Worm (Caenorhabditis elegans) whole organism, L4 larva: Measurements from ENCODE around the gene picd-1.

ENCODE experiments used
- D1046.2 ChIP-seq: fragments of 200-800 bp; sonication (Bioruptor generic); IDR thresholded peaks from 2 replicates; pipeline ENCODE4 v1.3.6; 2022; ENCODE audit warnings: missing genetic modification characterization, missing compliant biosample characterization
- F26F4.8 ChIP-seq: fragments of 200-800 bp; sonication (Bioruptor generic); conservative IDR thresholded peaks from 2 replicates; pipeline ENCODE4 v1.3.6; 2022; ENCODE audit warnings: missing genetic modification characterization, missing compliant biosample characterization
- F37D6.2 ChIP-seq: sonication (generic microtip); optimal IDR thresholded peaks from 2 replicates; lab custom pipeline; 2016; ENCODE audit warnings: mild to moderate bottlenecking, missing genetic modification characterization, missing compliant biosample characterization
- F44E2.7 ChIP-seq: fragments of 200-800 bp; sonication (Bioruptor generic); IDR thresholded peaks from 2 replicates; pipeline ENCODE4 v2.1.2; 2022; ENCODE audit warnings: missing genetic modification characterization, missing compliant biosample characterization
- T26A8.4 ChIP-seq: fragments of 200-800 bp; sonication (Bioruptor generic); IDR thresholded peaks from 2 replicates; pipeline ENCODE4 v1.3.6; 2022; ENCODE audit warnings: missing genetic modification characterization, missing compliant biosample characterization
- aha-1 ChIP-seq: fragments of 150-350 bp; peaks from one replicate; lab custom pipeline; 2014; ENCODE audit warnings: missing biosample characterization, missing genetic modification characterization
- arid-1 ChIP-seq: fragments of 200-800 bp; sonication (Bioruptor generic); conservative IDR thresholded peaks from 2 replicates; pipeline ENCODE4 v1.3.6; 2022; ENCODE audit warnings: missing genetic modification reagents, missing genetic modification characterization, missing compliant biosample characterization
- ceh-32 ChIP-seq: sonication (generic microtip); optimal IDR thresholded peaks from 2 replicates; lab custom pipeline; 2016; ENCODE audit warnings: mild to moderate bottlenecking, missing genetic modification characterization, missing compliant biosample characterization; ENCODE audit not compliant: poor library complexity
- ces-1 ChIP-seq: fragments of 150-350 bp; sonication (generic microtip); optimal IDR thresholded peaks from 4 replicates; lab custom pipeline; 2014; ENCODE audit warnings: missing biosample characterization, missing genetic modification reagents, missing genetic modification characterization
- cey-2 ChIP-seq: sonication (generic microtip); optimal IDR thresholded peaks from 3 replicates; lab custom pipeline; 2017; ENCODE audit warnings: missing genetic modification characterization, mild to moderate bottlenecking, missing compliant biosample characterization, antibody characterized with exemption, borderline replicate concordance; ENCODE audit not compliant: insufficient read depth
- daf-12 ChIP-seq: fragments of 150-350 bp; optimal IDR thresholded peaks from 2 replicates; lab custom pipeline; 2014; ENCODE audit warnings: missing biosample characterization, missing genetic modification reagents, missing genetic modification characterization
- daf-8 ChIP-seq: fragments of 200-800 bp; sonication (Bioruptor generic); IDR thresholded peaks from 2 replicates; pipeline ENCODE4 v1.3.6; 2022; ENCODE audit warnings: missing genetic modification characterization, missing compliant biosample characterization
- dmd-9 ChIP-seq: fragments of 200-800 bp; sonication (Bioruptor generic); IDR thresholded peaks from 2 replicates; pipeline ENCODE4 v1.3.6; 2022; ENCODE audit warnings: missing genetic modification reagents, missing genetic modification characterization, missing compliant biosample characterization
- dpl-1 ChIP-seq: fragments of 150-350 bp; optimal IDR thresholded peaks from 2 replicates; lab custom pipeline; 2014; ENCODE audit warnings: missing biosample characterization, missing genetic modification reagents, missing genetic modification characterization
- egl-27 ChIP-seq: sonication (generic microtip); optimal IDR thresholded peaks from 3 replicates; lab custom pipeline; 2017; ENCODE audit warnings: missing biosample characterization, missing genetic modification reagents, missing genetic modification characterization
- egl-43 ChIP-seq: fragments of 200-800 bp; sonication (Bioruptor generic); IDR thresholded peaks from 2 replicates; pipeline ENCODE4 v1.3.6; 2022; ENCODE audit warnings: missing genetic modification reagents, missing genetic modification characterization, missing compliant biosample characterization
- gei-8 ChIP-seq: fragments of 200-800 bp; sonication (Bioruptor generic); optimal IDR thresholded peaks from 2 replicates; lab custom pipeline; 2018; ENCODE audit warnings: mild to moderate bottlenecking, missing genetic modification characterization, missing compliant biosample characterization
- hlh-30 ChIP-seq: sonication (generic microtip); optimal IDR thresholded peaks from 2 replicates; lab custom pipeline; 2017; ENCODE audit warnings: antibody characterized with exemption, mild to moderate bottlenecking, missing genetic modification characterization, missing compliant biosample characterization; ENCODE audit not compliant: insufficient read depth
- hmg-1.1 ChIP-seq: fragments of 200-800 bp; sonication (Bioruptor generic); IDR thresholded peaks from 2 replicates; pipeline ENCODE4 v1.3.6; 2022; ENCODE audit warnings: missing genetic modification reagents, missing genetic modification characterization, missing compliant biosample characterization
- lin-1 ChIP-seq: fragments of 200-800 bp; sonication (Bioruptor generic); IDR thresholded peaks from 2 replicates; pipeline ENCODE4 v1.3.6; 2022; ENCODE audit warnings: missing genetic modification reagents, missing genetic modification characterization, missing compliant biosample characterization
- lin-13 ChIP-seq: fragments of 150-350 bp; optimal IDR thresholded peaks from 2 replicates; lab custom pipeline; 2014; ENCODE audit warnings: missing biosample characterization, missing genetic modification reagents, missing genetic modification characterization
- lin-15B ChIP-seq: fragments of 150-350 bp; sonication (generic microtip); optimal IDR thresholded peaks from 3 replicates; lab custom pipeline; 2014; ENCODE audit warnings: missing biosample characterization, missing genetic modification characterization
- lin-29 ChIP-seq: fragments of 200-800 bp; sonication (Bioruptor generic); IDR thresholded peaks from 2 replicates; pipeline ENCODE4 v1.3.6; 2022; ENCODE audit warnings: missing genetic modification reagents, missing genetic modification characterization, missing compliant biosample characterization
- lin-38 ChIP-seq: fragments of 200-800 bp; sonication (Bioruptor generic); IDR thresholded peaks from 2 replicates; pipeline ENCODE4 v1.3.6; 2022; ENCODE audit warnings: missing genetic modification reagents, missing genetic modification characterization, missing compliant biosample characterization
- madf-9 ChIP-seq: fragments of 200-800 bp; sonication (Bioruptor generic); conservative IDR thresholded peaks from 2 replicates; pipeline ENCODE4 v1.3.6; 2022; ENCODE audit warnings: missing genetic modification reagents, missing genetic modification characterization, missing compliant biosample characterization
- mxl-3 ChIP-seq: fragments of 200-800 bp; sonication (Bioruptor generic); optimal IDR thresholded peaks from 2 replicates; lab custom pipeline; 2018; ENCODE audit warnings: mild to moderate bottlenecking, missing genetic modification characterization, missing compliant biosample characterization
- nhr-10 ChIP-seq: fragments of 150-350 bp; optimal IDR thresholded peaks from 2 replicates; lab custom pipeline; 2014; ENCODE audit warnings: missing biosample characterization, missing genetic modification characterization
- nhr-111 ChIP-seq: fragments of 200-800 bp; sonication (Bioruptor generic); optimal IDR thresholded peaks from 2 replicates; lab custom pipeline; 2018; ENCODE audit warnings: mild to moderate bottlenecking, missing genetic modification characterization, missing compliant biosample characterization
- nhr-42 ChIP-seq: fragments of 200-800 bp; sonication (Bioruptor generic); IDR thresholded peaks from 2 replicates; pipeline ENCODE4 v1.3.6; 2022; ENCODE audit warnings: missing genetic modification characterization, missing compliant biosample characterization
- nhr-6 ChIP-seq: fragments of 150-350 bp; optimal IDR thresholded peaks from 2 replicates; lab custom pipeline; 2014; ENCODE audit warnings: missing biosample characterization, missing genetic modification characterization
- nhr-76 ChIP-seq: fragments of 150-350 bp; optimal IDR thresholded peaks from 2 replicates; lab custom pipeline; 2014; ENCODE audit warnings: missing biosample characterization, missing genetic modification characterization
- nhr-77 ChIP-seq: fragments of 150-350 bp; optimal IDR thresholded peaks from 2 replicates; lab custom pipeline; 2014; ENCODE audit warnings: missing biosample characterization, missing genetic modification characterization
- pha-4 ChIP-seq, 2 experiments: fragments of 150-350 bp in 1 of 2; fragments of 200-800 bp in 1 of 2; sonication (Bioruptor generic) in 1 of 2; IDR thresholded peaks in 1 of 2; optimal IDR thresholded peaks in 1 of 2; 2 replicates each; pipeline versions ENCODE4 v1.3.6 to Lab custom; 2014 to 2022; ENCODE audit warnings: missing genetic modification characterization in 2 of 2, missing genetic modification reagents in 2 of 2, missing biosample characterization in 1 of 2, missing compliant biosample characterization in 1 of 2
- rbr-2 ChIP-seq: sonication (generic microtip); optimal IDR thresholded peaks from 2 replicates; lab custom pipeline; 2016; ENCODE audit warnings: missing genotype, missing genetic modification characterization, missing compliant biosample characterization
- saeg-2 ChIP-seq: fragments of 200-800 bp; sonication (Bioruptor generic); IDR thresholded peaks from 2 replicates; pipeline ENCODE4 v1.3.6; 2022; ENCODE audit warnings: missing genetic modification reagents, missing genetic modification characterization, missing compliant biosample characterization
- set-16 ChIP-seq: fragments of 200-800 bp; sonication (Bioruptor generic); IDR thresholded peaks from 2 replicates; pipeline ENCODE4 v1.3.6; 2022; ENCODE audit warnings: missing genetic modification reagents, missing genetic modification characterization, missing compliant biosample characterization
- snpc-1.2 ChIP-seq: fragments of 200-800 bp; sonication (Bioruptor generic); IDR thresholded peaks from 2 replicates; pipeline ENCODE4 v1.3.6; 2022; ENCODE audit warnings: missing genetic modification reagents, missing genetic modification characterization, missing compliant biosample characterization
- snpc-4 ChIP-seq: fragments of 150-350 bp; optimal IDR thresholded peaks from 2 replicates; lab custom pipeline; 2014; ENCODE audit warnings: missing biosample characterization, missing genetic modification characterization
- tra-1 ChIP-seq: fragments of 200-800 bp; sonication (Bioruptor generic); IDR thresholded peaks from 2 replicates; pipeline ENCODE4 v1.3.6; 2022; ENCODE audit warnings: missing genetic modification reagents, missing genetic modification characterization, missing compliant biosample characterization
- unc-62 ChIP-seq, 3 experiments: fragments of 150-350 bp in 1 of 3; sonication (generic microtip); optimal IDR thresholded peaks in 2 of 3; peaks in 1 of 3; 1 replicate in 1 of 3; 2 replicates in 2 of 3; lab custom pipeline; 2014 to 2017; ENCODE audit warnings: missing biosample characterization in 3 of 3, missing genetic modification characterization in 3 of 3, missing genetic modification reagents in 3 of 3, missing genotype in 1 of 3
- zip-11 ChIP-seq: fragments of 200-800 bp; sonication (Bioruptor generic); IDR thresholded peaks from 2 replicates; pipeline ENCODE4 v1.3.6; 2022; ENCODE audit warnings: missing genetic modification characterization, missing compliant biosample characterization
- ztf-11 ChIP-seq: fragments of 150-350 bp; optimal IDR thresholded peaks from 2 replicates; lab custom pipeline; 2014; ENCODE audit warnings: missing biosample characterization, missing genetic modification characterization

The picd-1 gene

DNA sequence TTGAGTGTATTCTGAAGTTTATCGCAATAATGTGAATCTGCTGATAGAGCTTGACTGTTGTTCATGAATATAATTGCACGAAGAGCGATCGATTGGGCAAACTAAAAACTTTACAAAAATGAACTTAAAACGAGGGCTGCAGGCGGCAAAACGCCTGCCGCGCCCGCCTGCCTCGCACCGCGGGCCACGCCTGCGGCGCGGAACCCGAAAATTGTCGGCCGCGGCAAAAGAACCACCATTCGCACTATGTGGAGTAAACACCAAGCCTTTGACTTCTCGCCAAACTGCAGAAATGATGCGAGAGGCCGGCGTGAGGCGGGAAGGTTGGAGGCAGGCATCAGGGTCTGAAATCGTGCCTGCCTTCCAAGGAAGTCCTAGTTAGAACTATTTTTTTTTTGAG lies 40.7 kb upstream of the picd-1 start:
- TF ChIP-seq nhr-42 (no peak), pha-4 (GFP tag; IDR thresholded peaks at IDR 0.05; lab: Robert Waterston, UW) (0 out of 2 replicates have a peak, but pooled peaks have one; percentile 6), pha-4 (tag; optimal IDR thresholded peaks at IDR 0.05; lab: Kevin White, UChicago) (no peak), hlh-30 (tag; lab: Kevin White, UChicago) (no peak), rbr-2 (no peak), cey-2 (tag; lab: Kevin White, UChicago) (no peak), zip-11 (GFP tag; lab: Robert Waterston, UW) (no peak), egl-43 (GFP tag; lab: Robert Waterston, UW) (peak; percentile 70), gei-8 (no peak), nhr-10 (no peak), set-16 (GFP tag; lab: Robert Waterston, UW) (peak; percentile 92), F26F4.8 (GFP tag; lab: Robert Waterston, UW) (0 out of 2 replicates have a peak, but pooled peaks have one; percentile 45), nhr-76 (tag; lab: Kevin White, UChicago) (no peak), D1046.2 (GFP tag; lab: Robert Waterston, UW) (no peak), aha-1 (tag; lab: Kevin White, UChicago) (peak; percentile 25), lin-29 (GFP tag; lab: Robert Waterston, UW) (0 out of 2 replicates have a peak, but pooled peaks have one; percentile 18), madf-9 (GFP tag; lab: Robert Waterston, UW) (no peak), T26A8.4 (GFP tag; lab: Robert Waterston, UW) (no peak), lin-13 (GFP tag; lab: Kevin White, UChicago) (no peak), hmg-1.1 (GFP tag; lab: Robert Waterston, UW) (no peak), ceh-32 (tag; lab: Kevin White, UChicago) (no peak), ces-1 (no peak), snpc-4 (tag; lab: Kevin White, UChicago) (no peak), lin-38 (GFP tag; lab: Robert Waterston, UW) (no peak), daf-8 (no peak), nhr-77 (no peak), snpc-1.2 (0 out of 2 replicates have a peak, but pooled peaks have one; percentile 46), daf-12 (tag; lab: Kevin White, UChicago) (no peak)

DNA sequence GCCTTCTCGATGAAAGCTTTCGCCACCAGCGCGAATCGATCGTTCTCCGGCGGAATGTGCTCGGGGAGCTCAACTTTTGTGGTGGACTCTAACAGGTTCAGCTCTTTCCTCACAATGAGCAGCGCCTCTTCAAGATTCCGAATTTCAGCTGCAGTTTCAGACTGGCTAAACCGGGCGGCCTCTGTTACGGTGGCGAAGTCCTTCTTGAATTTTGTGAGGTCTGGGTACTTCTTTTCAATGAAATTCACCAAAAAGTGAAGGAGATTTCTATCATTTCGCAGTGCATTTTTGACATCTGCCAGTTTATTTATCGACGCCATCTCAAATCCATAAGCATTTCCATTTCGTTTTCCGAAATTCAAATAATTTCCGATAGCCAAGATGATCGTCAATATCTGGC lies 38.1 kb upstream of the picd-1 start:
- TF ChIP-seq unc-62 (GFP tag; optimal IDR thresholded peaks at IDR 0.05 in 1 of 2; lab: Kevin White, UChicago) (peak in 1 of 2 experiments; percentile 95), unc-62 (tag; optimal IDR thresholded peaks at IDR 0.05; lab: Kevin White, UChicago) (no peak), lin-1 (GFP tag; lab: Robert Waterston, UW) (no peak)

ce11 chrV:68112-68511 lies 36.5 kb upstream of the picd-1 start:
- TF ChIP-seq pha-4 (GFP tag; IDR thresholded peaks at IDR 0.05; lab: Robert Waterston, UW) (no peak), pha-4 (tag; optimal IDR thresholded peaks at IDR 0.05; lab: Kevin White, UChicago) (no peak), aha-1 (tag; lab: Kevin White, UChicago) (peak; percentile 42), unc-62 (GFP tag; optimal IDR thresholded peaks at IDR 0.05 in 1 of 2; lab: Kevin White, UChicago) (peak in 1 of 2 experiments; percentile 12), unc-62 (tag; optimal IDR thresholded peaks at IDR 0.05; lab: Kevin White, UChicago) (no peak), nhr-6 (tag; lab: Kevin White, UChicago) (no peak), tra-1 (GFP tag; lab: Robert Waterston, UW) (no peak), set-16 (GFP tag; lab: Robert Waterston, UW) (peak; percentile 85), F44E2.7 (no peak), dpl-1 (GFP tag; lab: Kevin White, UChicago) (no peak), dmd-9 (no peak), egl-27 (tag; lab: Kevin White, UChicago) (no peak)

ce11 chrV:83732-84131 lies 20.9 kb upstream of the picd-1 start, which contains the start of gene daam-1:
Gene daam-1 (minus strand): TSS chrV:83832.
- TF ChIP-seq mxl-3 (GFP tag; lab: Kevin White, UChicago), result no peak
- no peak for TF ChIP-seq F37D6.2
- TF ChIP-seq hlh-30 (tag; lab: Kevin White, UChicago), result no peak
- TF ChIP-seq arid-1 (GFP tag; lab: Robert Waterston, UW), result no peak
- no peak for TF ChIP-seq ztf-11 (tag; lab: Kevin White, UChicago)
- no peak for TF ChIP-seq set-16 (GFP tag; lab: Robert Waterston, UW)
- no peak for TF ChIP-seq lin-15B
- no peak for TF ChIP-seq nhr-111 (GFP tag; lab: Kevin White, UChicago)
- no peak for TF ChIP-seq saeg-2 (GFP tag; lab: Robert Waterston, UW)
